Worm (Caenorhabditis elegans) whole organism, L1 larva: Measurements from ENCODE around the gene C13A2.3.

ENCODE experiments used
- C04F5.9 ChIP-seq: sonication (generic microtip); optimal IDR thresholded peaks from 2 replicates; lab custom pipeline; 2016; ENCODE audit warnings: missing genetic modification characterization, missing compliant biosample characterization
- C34B4.2 ChIP-seq: sonication (generic microtip); optimal IDR thresholded peaks from 2 replicates; lab custom pipeline; 2017; ENCODE audit warnings: mild to moderate bottlenecking, missing genetic modification characterization, missing compliant biosample characterization
- F16B12.6 ChIP-seq: fragments of 150-350 bp; optimal IDR thresholded peaks from 2 replicates; lab custom pipeline; 2014; ENCODE audit warnings: missing biosample characterization, missing genetic modification characterization
- aha-1 ChIP-seq: fragments of 150-350 bp; optimal IDR thresholded peaks from 2 replicates; lab custom pipeline; 2014; ENCODE audit warnings: missing biosample characterization, missing genetic modification characterization
- blmp-1 ChIP-seq: fragments of 150-350 bp; optimal IDR thresholded peaks from 2 replicates; lab custom pipeline; 2014; ENCODE audit warnings: missing biosample characterization, missing genetic modification characterization
- ceh-63 ChIP-seq: fragments of 200-800 bp; sonication (Bioruptor generic); optimal IDR thresholded peaks from 2 replicates; lab custom pipeline; 2018; ENCODE audit warnings: mild to moderate bottlenecking, missing genetic modification characterization, missing compliant biosample characterization
- ceh-8 ChIP-seq: fragments of 200-800 bp; sonication (Bioruptor generic); optimal IDR thresholded peaks from 2 replicates; lab custom pipeline; 2018; ENCODE audit warnings: mild to moderate bottlenecking, missing genetic modification characterization, moderate library complexity, missing compliant biosample characterization
- ceh-82 ChIP-seq, 3 experiments: fragments of 150-350 bp in 1 of 3; sonication (generic microtip) in 2 of 3; optimal IDR thresholded peaks; 2 replicates each; lab custom pipeline; 2014 to 2017; ENCODE audit warnings: missing biosample characterization in 3 of 3, missing genetic modification characterization in 3 of 3
- ces-1 ChIP-seq: fragments of 150-350 bp; optimal IDR thresholded peaks from 2 replicates; lab custom pipeline; 2014; ENCODE audit warnings: missing biosample characterization, missing genetic modification reagents, missing genetic modification characterization
- dsc-1 ChIP-seq: sonication (generic microtip); optimal IDR thresholded peaks from 2 replicates; lab custom pipeline; 2016; ENCODE audit warnings: mild to moderate bottlenecking, missing genetic modification characterization, missing compliant biosample characterization
- efl-3 ChIP-seq: fragments of 200-800 bp; sonication (Bioruptor generic); optimal IDR thresholded peaks from 2 replicates; lab custom pipeline; 2018; ENCODE audit warnings: mild to moderate bottlenecking, missing genetic modification characterization, missing compliant biosample characterization
- egl-13 ChIP-seq: sonication (generic microtip); optimal IDR thresholded peaks from 2 replicates; lab custom pipeline; 2016; ENCODE audit warnings: missing genotype, missing genetic modification reagents, missing genetic modification characterization, missing compliant biosample characterization
- egl-27 ChIP-seq, 2 experiments: fragments of 150-350 bp in 1 of 2; sonication (generic microtip); optimal IDR thresholded peaks; 3 replicates each; lab custom pipeline; 2017 to 2018; ENCODE audit warnings: missing biosample characterization in 2 of 2, missing genetic modification characterization in 2 of 2, missing genetic modification reagents in 2 of 2
- elt-2 ChIP-seq: sonication (generic microtip); optimal IDR thresholded peaks from 2 replicates; lab custom pipeline; 2016; ENCODE audit warnings: missing genetic modification characterization, mild to moderate bottlenecking, inconsistent platforms, missing compliant biosample characterization, missing genetic modification reagents
- fos-1 ChIP-seq: fragments of 150-350 bp; optimal IDR thresholded peaks from 2 replicates; lab custom pipeline; 2014; ENCODE audit warnings: missing biosample characterization, missing genetic modification characterization
- hlh-17 ChIP-seq: fragments of 200-800 bp; sonication (Bioruptor generic); optimal IDR thresholded peaks from 2 replicates; lab custom pipeline; 2018; ENCODE audit warnings: missing genetic modification characterization, mild to moderate bottlenecking, missing compliant biosample characterization, moderate library complexity, borderline replicate concordance
- hpl-2 ChIP-seq: fragments of 150-350 bp; optimal IDR thresholded peaks from 2 replicates; lab custom pipeline; 2014; ENCODE audit warnings: missing biosample characterization, missing genetic modification reagents, missing genetic modification characterization
- irx-1 ChIP-seq: sonication (generic microtip); optimal IDR thresholded peaks from 2 replicates; lab custom pipeline; 2016; ENCODE audit warnings: missing genetic modification characterization, missing compliant biosample characterization
- isw-1 ChIP-seq: fragments of 200-800 bp; sonication (Bioruptor generic); IDR thresholded peaks from 2 replicates; pipeline ENCODE4 v1.3.6; 2022; ENCODE audit warnings: missing genetic modification characterization, missing compliant biosample characterization
- jun-1 ChIP-seq: fragments of 150-350 bp; optimal IDR thresholded peaks from 2 replicates; lab custom pipeline; 2014; ENCODE audit warnings: missing biosample characterization, missing genetic modification reagents, missing genetic modification characterization
- lin-14 ChIP-seq: fragments of 200-800 bp; sonication (Bioruptor generic); optimal IDR thresholded peaks from 2 replicates; lab custom pipeline; 2018; ENCODE audit warnings: mild to moderate bottlenecking, missing genetic modification characterization, moderate library complexity, missing compliant biosample characterization
- lin-39 ChIP-seq: fragments of 150-350 bp; optimal IDR thresholded peaks from 2 replicates; lab custom pipeline; 2014; ENCODE audit warnings: missing biosample characterization, missing genetic modification reagents, missing genetic modification characterization
- lir-3 ChIP-seq: sonication (generic microtip); optimal IDR thresholded peaks from 2 replicates; lab custom pipeline; 2016; ENCODE audit warnings: mild to moderate bottlenecking, missing genetic modification characterization, moderate library complexity, missing compliant biosample characterization; ENCODE audit not compliant: poor library complexity
- mab-9 ChIP-seq: fragments of 200-800 bp; sonication (Bioruptor generic); IDR thresholded peaks from 2 replicates; pipeline ENCODE4 v1.3.6; 2022; ENCODE audit warnings: missing genetic modification reagents, missing genetic modification characterization, missing compliant biosample characterization
- mdl-1 ChIP-seq, 2 experiments: fragments of 150-350 bp; optimal IDR thresholded peaks; 2 replicates each; lab custom pipeline; 2014 to 2017; ENCODE audit warnings: missing biosample characterization in 2 of 2, missing genetic modification characterization in 2 of 2, inconsistent platforms in 1 of 2
- mep-1 ChIP-seq: fragments of 150-350 bp; optimal IDR thresholded peaks from 2 replicates; lab custom pipeline; 2014; ENCODE audit warnings: missing biosample characterization, missing genetic modification characterization
- nhr-20 ChIP-seq: sonication (generic microtip); optimal IDR thresholded peaks from 2 replicates; lab custom pipeline; 2016; ENCODE audit warnings: mild to moderate bottlenecking, missing genetic modification characterization, missing compliant biosample characterization
- nhr-237 ChIP-seq: fragments of 150-350 bp; optimal IDR thresholded peaks from 2 replicates; lab custom pipeline; 2014; ENCODE audit warnings: missing biosample characterization, missing genetic modification characterization
- nhr-28 ChIP-seq: fragments of 150-350 bp; optimal IDR thresholded peaks from 2 replicates; lab custom pipeline; 2014; ENCODE audit warnings: missing biosample characterization, missing genetic modification characterization
- nhr-71 ChIP-seq: sonication (generic microtip); optimal IDR thresholded peaks from 2 replicates; lab custom pipeline; 2016; ENCODE audit warnings: mild to moderate bottlenecking, missing genetic modification characterization, moderate library complexity, missing compliant biosample characterization
- nhr-85 ChIP-seq: sonication (generic microtip); peaks from one replicate; lab custom pipeline; 2016; ENCODE audit warnings: missing genetic modification characterization, inconsistent platforms, missing compliant biosample characterization
- nhr-90 ChIP-seq: sonication (generic microtip); optimal IDR thresholded peaks from 2 replicates; lab custom pipeline; 2016; ENCODE audit warnings: mild to moderate bottlenecking, missing genetic modification characterization, missing compliant biosample characterization; ENCODE audit not compliant: poor library complexity
- pqm-1 ChIP-seq: sonication (generic microtip); optimal IDR thresholded peaks from 3 replicates; lab custom pipeline; 2017; ENCODE audit warnings: missing biosample characterization, missing genetic modification characterization
- snu-23 ChIP-seq: sonication (generic microtip); optimal IDR thresholded peaks from 2 replicates; lab custom pipeline; 2016; ENCODE audit warnings: missing genetic modification characterization, missing compliant biosample characterization
- sox-4 ChIP-seq: sonication (generic microtip); optimal IDR thresholded peaks from 2 replicates; lab custom pipeline; 2016; ENCODE audit warnings: missing genetic modification characterization, missing compliant biosample characterization
- sup-37 ChIP-seq: fragments of 200-800 bp; sonication (Bioruptor generic); optimal IDR thresholded peaks from 2 replicates; lab custom pipeline; 2018; ENCODE audit warnings: mild to moderate bottlenecking, missing genetic modification characterization, missing compliant biosample characterization
- unc-130 ChIP-seq: fragments of 150-350 bp; optimal IDR thresholded peaks from 2 replicates; lab custom pipeline; 2017; ENCODE audit warnings: missing biosample characterization, missing genetic modification characterization, inconsistent platforms
- unc-30 ChIP-seq: sonication (generic microtip); optimal IDR thresholded peaks from 2 replicates; lab custom pipeline; 2017; ENCODE audit warnings: missing biosample characterization, missing genetic modification characterization
- unc-98 ChIP-seq: fragments of 200-800 bp; sonication (Bioruptor generic); IDR thresholded peaks from 2 replicates; pipeline ENCODE4 v1.3.6; 2022; ENCODE audit warnings: missing genetic modification characterization, missing compliant biosample characterization
- vab-15 ChIP-seq: sonication (generic microtip); optimal IDR thresholded peaks from 2 replicates; lab custom pipeline; 2017; ENCODE audit warnings: missing genotype, mild to moderate bottlenecking, missing genetic modification characterization, missing compliant biosample characterization
- xbp-1 ChIP-seq: sonication (generic microtip); optimal IDR thresholded peaks from 2 replicates; lab custom pipeline; 2016; ENCODE audit warnings: missing genetic modification characterization, missing compliant biosample characterization
- zag-1 ChIP-seq: fragments of 150-350 bp; optimal IDR thresholded peaks from 2 replicates; lab custom pipeline; 2014; ENCODE audit warnings: missing biosample characterization, missing genetic modification characterization
- ztf-11 ChIP-seq, 2 experiments: sonication (generic microtip); optimal IDR thresholded peaks; 2 replicates each; lab custom pipeline; 2016 to 2017; ENCODE audit warnings: missing genetic modification characterization in 2 of 2, missing biosample characterization in 1 of 2, missing compliant biosample characterization in 1 of 2
- ztf-4 ChIP-seq: fragments of 150-350 bp; optimal IDR thresholded peaks from 2 replicates; lab custom pipeline; 2014; ENCODE audit warnings: missing biosample characterization, missing genetic modification characterization

Gene C13A2.3

ce11 chrV:7258965-7259364, 23.2 kb upstream of the C13A2.3 start, which contains the start of gene C13A2.12:
TSS of gene C13A2.12 (plus strand) at chrV:7259265.
- TF ChIP-seq sup-37 (GFP tag; lab: Kevin White, UChicago) (no peak), mdl-1 (tag; optimal IDR thresholded peaks at IDR 0.05; lab: Kevin White, UChicago) (no peak), lin-39 (tag; lab: Kevin White, UChicago) (no peak), ceh-82 (tag; optimal IDR thresholded peaks at IDR 0.05; lab: Kevin White, UChicago) (no peak), nhr-20 (tag; lab: Kevin White, UChicago) (no peak), jun-1 (no peak), blmp-1 (tag; lab: Kevin White, UChicago) (no peak), F16B12.6 (tag; lab: Kevin White, UChicago) (no peak), sox-4 (tag; lab: Kevin White, UChicago) (no peak), lin-14 (GFP tag; lab: Kevin White, UChicago) (no peak), irx-1 (tag; lab: Kevin White, UChicago) (no peak), nhr-90 (tag; lab: Kevin White, UChicago) (no peak), nhr-237 (tag; lab: Kevin White, UChicago) (no peak), xbp-1 (tag; lab: Kevin White, UChicago) (no peak), aha-1 (no peak)
- TF ChIP-seq, all 84 proteins: peak for 0

ce11 chrV:7264042-7264441, 18.1 kb upstream of the C13A2.3 start, which contains the start of gene C13A2.9:
TSS of gene C13A2.9 (minus strand) at chrV:7264142.
- TF ChIP-seq C04F5.9 (tag; lab: Kevin White, UChicago) = no peak
- no peak for TF ChIP-seq hlh-17
- TF ChIP-seq snu-23 = no peak

- TF ChIP-seq ceh-63 (no peak), ces-1 (GFP tag; lab: Kevin White, UChicago) (no peak), unc-30 (no peak), elt-2 (no peak), egl-13 (tag; lab: Kevin White, UChicago) (no peak), zag-1 (tag; lab: Kevin White, UChicago) (no peak), C34B4.2 (tag; lab: Kevin White, UChicago) (no peak), fos-1 (tag; lab: Kevin White, UChicago) (no peak), efl-3 (GFP tag; lab: Kevin White, UChicago) (no peak), dsc-1 (tag; lab: Kevin White, UChicago) (no peak), jun-1 (no peak), nhr-71 (tag; lab: Kevin White, UChicago) (no peak), ztf-4 (no peak), nhr-28 (no peak), irx-1 (tag; lab: Kevin White, UChicago) (no peak), egl-27 (tag; optimal IDR thresholded peaks at IDR 0.05; lab: Kevin White, UChicago) (no peak), snu-23 (no peak), mdl-1 (tag; optimal IDR thresholded peaks at IDR 0.05; lab: Kevin White, UChicago) (no peak), F16B12.6 (tag; lab: Kevin White, UChicago) (no peak)
Measured at ce11 chrV:7266021-7266420, 16.1 kb upstream of the C13A2.3 start, which contains the start of gene C13A2.7. TSS of gene C13A2.7 (plus strand) at chrV:7266321.

- TF ChIP-seq mab-9 (GFP tag; lab: Robert Waterston, UW) = no peak
- no peak for TF ChIP-seq mep-1 (tag; lab: Kevin White, UChicago)
- TF ChIP-seq C04F5.9 (tag; lab: Kevin White, UChicago) = no peak
- TF ChIP-seq, all 84 proteins: peak for 0
Measured at ce11 chrV:7269399-7269798, 12.7 kb upstream of the C13A2.3 start, which contains the start of gene C13A2.6. TSS of gene C13A2.6 (plus strand) at chrV:7269699.

- no peak for TF ChIP-seq lin-14 (GFP tag; lab: Kevin White, UChicago)
- no peak for TF ChIP-seq pqm-1 (tag; lab: Kevin White, UChicago)
- TF ChIP-seq F16B12.6 (tag; lab: Kevin White, UChicago) = no peak
- TF ChIP-seq vab-15 = no peak
- no peak for TF ChIP-seq unc-98 (GFP tag; lab: Robert Waterston, UW)
- TF ChIP-seq ztf-11 (tag; optimal IDR thresholded peaks at IDR 0.05; lab: Kevin White, UChicago) = no peak
- no peak for TF ChIP-seq isw-1 (GFP tag; lab: Robert Waterston, UW)
- TF ChIP-seq lir-3 (tag; lab: Kevin White, UChicago) = no peak
- no peak for TF ChIP-seq hpl-2 (GFP tag; lab: Kevin White, UChicago)
- TF ChIP-seq unc-130 (tag; lab: Kevin White, UChicago) = no peak
- TF ChIP-seq fos-1 (tag; lab: Kevin White, UChicago) = no peak
- no peak for TF ChIP-seq sup-37 (GFP tag; lab: Kevin White, UChicago)
- no peak for TF ChIP-seq unc-30
- TF ChIP-seq nhr-85 (tag; lab: Kevin White, UChicago) = no peak
- TF ChIP-seq ceh-8 (GFP tag; lab: Kevin White, UChicago) = no peak
- TF ChIP-seq, all 84 proteins: peak for 0
Measured at ce11 chrV:7274992-7275391, 7.1 kb upstream of the C13A2.3 start, which contains the start of gene C13A2.10. TSS of gene C13A2.10 (minus strand) at chrV:7275092.
